Fruit fly (Drosophila melanogaster): ENCODE data around the gene ZnT86D.

- no peak for TF ChIP-seq Myc (optimal IDR thresholded peaks at IDR 0.05)
- TF ChIP-seq insv (optimal IDR thresholded peaks at IDR 0.05) = no peak
- TF ChIP-seq h (optimal IDR thresholded peaks at IDR 0.05) = no peak
These were observed 36.8 kb downstream of the ZnT86D start for dm6 chr3R:11177579-11177978.

All from Kc167 (cell line).